Worm (Caenorhabditis elegans) whole organism, mixed stage, embryonic: ENCODE measurements around the gene srt-53.

ENCODE experiments used
- M03D4.4 ChIP-seq: sonication (generic microtip); optimal IDR thresholded peaks from 2 replicates; lab custom pipeline; 2017; ENCODE audit warnings: mild to moderate bottlenecking, missing genetic modification characterization, missing compliant biosample characterization
- bed-3 ChIP-seq: fragments of 200-800 bp; sonication (Bioruptor generic); optimal IDR thresholded peaks from 3 replicates; lab custom pipeline; 2018; ENCODE audit warnings: mild to moderate bottlenecking, missing genetic modification characterization, moderate library complexity, missing compliant biosample characterization
- blmp-1 ChIP-seq: fragments of 150-350 bp; optimal IDR thresholded peaks from 2 replicates; lab custom pipeline; 2014; ENCODE audit warnings: missing biosample characterization, missing genetic modification characterization
- ceh-39 ChIP-seq: fragments of 150-350 bp; optimal IDR thresholded peaks from 2 replicates; lab custom pipeline; 2014; ENCODE audit warnings: missing biosample characterization, missing genetic modification characterization
- ceh-43 ChIP-seq: fragments of 200-800 bp; sonication (Bioruptor generic); optimal IDR thresholded peaks from 2 replicates; lab custom pipeline; 2018; ENCODE audit warnings: mild to moderate bottlenecking, missing genetic modification characterization, moderate library complexity, missing compliant biosample characterization
- ces-1 ChIP-seq: fragments of 150-350 bp; optimal IDR thresholded peaks from 2 replicates; lab custom pipeline; 2014; ENCODE audit warnings: missing biosample characterization, missing genetic modification reagents, missing genetic modification characterization
- elt-1 ChIP-seq: sonication (generic microtip); optimal IDR thresholded peaks from 2 replicates; lab custom pipeline; 2017; ENCODE audit warnings: missing genetic modification characterization, mild to moderate bottlenecking, missing compliant biosample characterization, antibody characterized with exemption, moderate library complexity, borderline replicate concordance; ENCODE audit not compliant: insufficient read depth
- flh-1 ChIP-seq: fragments of 200-800 bp; sonication (Bioruptor generic); optimal IDR thresholded peaks from 2 replicates; lab custom pipeline; 2018; ENCODE audit warnings: mild to moderate bottlenecking, missing genetic modification characterization, moderate library complexity, missing compliant biosample characterization
- ham-2 ChIP-seq: fragments of 200-800 bp; sonication (Bioruptor generic); optimal IDR thresholded peaks from 2 replicates; lab custom pipeline; 2018; ENCODE audit warnings: mild to moderate bottlenecking, missing genetic modification characterization, missing compliant biosample characterization
- hlh-1 ChIP-seq: fragments of 150-350 bp; optimal IDR thresholded peaks from 2 replicates; lab custom pipeline; 2014; ENCODE audit warnings: missing biosample characterization, missing genetic modification reagents, missing genetic modification characterization
- lin-13 ChIP-seq: fragments of 150-350 bp; optimal IDR thresholded peaks from 2 replicates; lab custom pipeline; 2014; ENCODE audit warnings: missing biosample characterization, missing genetic modification characterization
- lin-32 ChIP-seq: fragments of 200-800 bp; sonication (Bioruptor generic); optimal IDR thresholded peaks from 2 replicates; lab custom pipeline; 2018; ENCODE audit warnings: mild to moderate bottlenecking, missing genetic modification characterization, missing compliant biosample characterization
- mab-5 ChIP-seq: fragments of 150-350 bp; optimal IDR thresholded peaks from 2 replicates; lab custom pipeline; 2014; ENCODE audit warnings: missing biosample characterization, missing genetic modification characterization
- mep-1 ChIP-seq: fragments of 150-350 bp; optimal IDR thresholded peaks from 2 replicates; lab custom pipeline; 2017; ENCODE audit warnings: missing biosample characterization, missing genetic modification reagents, missing genetic modification characterization, inconsistent platforms
- mls-2 ChIP-seq: sonication (generic microtip); optimal IDR thresholded peaks from 2 replicates; lab custom pipeline; 2016; ENCODE audit warnings: mild to moderate bottlenecking, missing genetic modification characterization, moderate library complexity, missing compliant biosample characterization
- nhr-2 ChIP-seq: fragments of 150-350 bp; optimal IDR thresholded peaks from 2 replicates; lab custom pipeline; 2014; ENCODE audit warnings: missing biosample characterization, missing genetic modification characterization
- nhr-237 ChIP-seq: fragments of 150-350 bp; optimal IDR thresholded peaks from 2 replicates; lab custom pipeline; 2014; ENCODE audit warnings: missing biosample characterization, missing genetic modification characterization
- nhr-76 ChIP-seq: sonication (generic microtip); optimal IDR thresholded peaks from 2 replicates; lab custom pipeline; 2017; ENCODE audit warnings: missing biosample characterization, missing genetic modification characterization
- pha-4 ChIP-seq: fragments of 150-350 bp; optimal IDR thresholded peaks from 2 replicates; lab custom pipeline; 2018; ENCODE audit warnings: missing biosample characterization, missing genetic modification reagents, missing genetic modification characterization
- sem-2 ChIP-seq: fragments of 200-800 bp; sonication (Bioruptor generic); optimal IDR thresholded peaks from 2 replicates; lab custom pipeline; 2018; ENCODE audit warnings: mild to moderate bottlenecking, missing genetic modification characterization, missing compliant biosample characterization
- sptf-1 ChIP-seq: sonication (generic microtip); optimal IDR thresholded peaks from 2 replicates; lab custom pipeline; 2017; ENCODE audit warnings: mild to moderate bottlenecking, missing genetic modification characterization, moderate library complexity, missing compliant biosample characterization
- tbx-8 ChIP-seq: fragments of 200-800 bp; sonication (Bioruptor generic); optimal IDR thresholded peaks from 2 replicates; lab custom pipeline; 2018; ENCODE audit warnings: mild to moderate bottlenecking, missing genetic modification characterization, moderate library complexity, missing compliant biosample characterization
- unc-120 ChIP-seq: sonication (generic microtip); optimal IDR thresholded peaks from 2 replicates; lab custom pipeline; 2017; ENCODE audit warnings: missing genetic modification characterization, missing compliant biosample characterization; ENCODE audit not compliant: poor library complexity, severe bottlenecking
- unc-39 ChIP-seq: fragments of 150-350 bp; optimal IDR thresholded peaks from 2 replicates; lab custom pipeline; 2014; ENCODE audit warnings: missing biosample characterization, missing genetic modification characterization
- unc-62 ChIP-seq: fragments of 150-350 bp; optimal IDR thresholded peaks from 2 replicates; lab custom pipeline; 2014; ENCODE audit warnings: missing biosample characterization, missing genetic modification reagents, missing genetic modification characterization
- zip-8 ChIP-seq: fragments of 150-350 bp; optimal IDR thresholded peaks from 2 replicates; lab custom pipeline; 2014; ENCODE audit warnings: missing biosample characterization, missing genetic modification characterization
- ztf-11 ChIP-seq: fragments of 150-350 bp; optimal IDR thresholded peaks from 2 replicates; lab custom pipeline; 2014; ENCODE audit warnings: missing biosample characterization, missing genetic modification characterization

Gene srt-53

DNA sequence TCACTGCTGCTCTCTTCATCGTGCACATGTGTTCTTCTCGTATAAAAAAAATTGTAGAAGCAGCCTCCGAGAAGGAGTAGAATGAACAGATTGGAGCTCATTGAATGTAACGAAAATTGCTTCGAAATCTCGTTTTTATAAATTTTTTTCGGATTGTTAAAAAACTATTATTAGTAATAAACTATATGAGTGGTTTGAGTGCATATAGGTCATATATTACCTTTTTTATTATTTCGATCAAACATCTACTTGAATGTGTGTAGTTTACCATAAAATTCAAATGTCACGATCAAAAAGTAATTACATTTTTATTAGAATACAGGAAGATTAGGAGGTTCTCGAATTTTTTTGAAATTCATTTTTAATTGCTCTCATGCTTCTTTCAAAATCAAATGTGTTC lies 12.7 kb upstream of the srt-53 start, which contains the start of gene clec-216:
clec-216 (minus strand) TSS at position 101 of the 400 bp plus-strand sequence.
- TF ChIP-seq tbx-8 (GFP tag; lab: Kevin White, UChicago) (no peak), mab-5 (tag; lab: Kevin White, UChicago) (no peak), unc-62 (GFP tag; lab: Kevin White, UChicago) (no peak), unc-120 (tag; lab: Kevin White, UChicago) (no peak), ceh-39 (no peak), sem-2 (no peak), unc-39 (tag; lab: Kevin White, UChicago) (no peak), M03D4.4 (tag; lab: Kevin White, UChicago) (no peak), ces-1 (no peak)

DNA sequence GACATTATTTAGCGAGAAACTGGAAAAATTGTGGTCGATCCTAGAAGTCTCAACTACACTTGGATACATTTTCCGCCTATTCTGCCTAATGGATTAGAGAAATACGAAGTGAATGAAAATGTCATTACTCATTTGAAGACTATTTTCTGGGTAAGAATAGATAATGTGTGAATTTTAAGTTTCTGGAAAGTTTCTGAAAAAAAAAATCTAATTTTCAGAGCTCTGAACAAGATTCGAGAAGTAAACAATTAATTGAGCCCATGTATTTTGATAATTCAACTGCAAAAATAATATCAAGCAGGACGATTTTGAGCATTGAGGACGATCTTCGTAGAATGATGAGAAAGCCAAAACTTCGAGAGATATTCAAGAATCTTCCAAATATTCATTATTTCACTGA lies 6.0 kb upstream of the srt-53 start:
- TF ChIP-seq sem-2 (no peak), flh-1 (GFP tag; lab: Kevin White, UChicago) (no peak)

ce11 chrV:7943568-7943967 lies 3.4 kb upstream of the srt-53 start, which contains the start of gene Y97E10B.1:
Gene Y97E10B.1, plus strand, starts transcription at chrV:7943868.
- no peak for TF ChIP-seq zip-8 (tag; lab: Kevin White, UChicago)
- no peak for TF ChIP-seq ces-1
- TF ChIP-seq ceh-43 (GFP tag; lab: Kevin White, UChicago): no peak
- no peak for TF ChIP-seq nhr-2 (tag; lab: Kevin White, UChicago)
- TF ChIP-seq nhr-237 (tag; lab: Kevin White, UChicago): no peak
- TF ChIP-seq blmp-1: no peak
- no peak for TF ChIP-seq hlh-1 (tag; lab: Kevin White, UChicago)
- no peak for TF ChIP-seq lin-13 (tag; lab: Kevin White, UChicago)
- no peak for TF ChIP-seq sptf-1 (tag; lab: Kevin White, UChicago)
- no peak for TF ChIP-seq unc-62 (GFP tag; lab: Kevin White, UChicago)
- no peak for TF ChIP-seq ham-2 (GFP tag; lab: Kevin White, UChicago)

DNA sequence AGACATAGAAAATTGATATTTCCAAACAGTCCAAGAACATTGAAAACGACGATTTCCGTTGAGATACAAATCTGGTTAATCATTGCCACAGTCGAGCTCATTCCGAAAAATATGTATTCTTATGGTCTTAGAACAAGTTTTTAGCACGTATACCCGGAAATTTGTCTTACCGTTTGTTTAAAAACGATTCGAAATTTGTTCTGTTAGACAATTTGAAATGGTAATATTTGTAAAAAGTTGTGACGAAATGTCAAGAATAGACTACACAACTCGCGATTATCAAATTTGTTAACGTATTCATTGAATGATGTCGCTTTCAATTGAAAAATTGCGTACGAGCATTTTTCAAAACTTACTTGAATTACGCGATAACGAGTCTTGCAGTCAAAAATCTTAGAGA lies 3.0 kb downstream of the srt-53 start, which contains the start of gene srsx-3:
srsx-3 (minus strand) TSS at position 101 of the 400 bp plus-strand sequence.
- TF ChIP-seq ces-1 (no peak), elt-1 (no peak), lin-13 (tag; lab: Kevin White, UChicago) (no peak), hlh-1 (tag; lab: Kevin White, UChicago) (no peak), mab-5 (tag; lab: Kevin White, UChicago) (no peak), pha-4 (tag; lab: Kevin White, UChicago) (no peak), M03D4.4 (tag; lab: Kevin White, UChicago) (no peak), ham-2 (GFP tag; lab: Kevin White, UChicago) (no peak), blmp-1 (no peak), unc-39 (tag; lab: Kevin White, UChicago) (no peak), unc-120 (tag; lab: Kevin White, UChicago) (no peak), mls-2 (tag; lab: Kevin White, UChicago) (no peak)

- TF ChIP-seq hlh-1 (tag; lab: Kevin White, UChicago): no peak
- no peak for TF ChIP-seq tbx-8 (GFP tag; lab: Kevin White, UChicago)
- no peak for TF ChIP-seq lin-13 (tag; lab: Kevin White, UChicago)
- TF ChIP-seq mep-1 (tag; lab: Kevin White, UChicago): no peak
- no peak for TF ChIP-seq bed-3 (GFP tag; lab: Kevin White, UChicago)
- TF ChIP-seq zip-8 (tag; lab: Kevin White, UChicago): no peak
Measured at ce11 chrV:7932998-7933397, 7.2 kb downstream of the srt-53 start, which contains the start of gene ncx-10. Gene ncx-10, minus strand, starts transcription at chrV:7933098.

DNA sequence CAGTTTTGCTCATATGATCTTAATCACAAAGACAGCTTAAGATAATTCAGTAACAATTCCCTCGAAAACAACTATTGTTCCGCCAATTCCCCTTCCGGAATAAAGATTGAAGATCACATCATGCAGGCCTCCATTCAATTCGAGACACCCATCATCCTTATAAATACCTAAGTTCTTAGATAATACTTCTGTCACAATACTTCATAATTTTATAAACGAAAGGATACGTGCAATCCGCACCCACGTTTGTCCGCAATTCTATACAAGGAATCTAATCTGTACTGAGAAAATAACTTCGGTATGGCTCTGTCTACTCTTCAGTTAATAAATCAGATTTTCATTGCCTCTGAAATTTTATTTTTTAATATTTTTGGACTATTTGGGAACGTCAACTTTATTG lies 11.5 kb downstream of the srt-53 start, which contains the start of gene srsx-5:
srsx-5 (plus strand) TSS at position 301 of the 400 bp plus-strand sequence.
- TF ChIP-seq nhr-2 (tag; lab: Kevin White, UChicago): no peak
- no peak for TF ChIP-seq sptf-1 (tag; lab: Kevin White, UChicago)
- no peak for TF ChIP-seq elt-1
- no peak for TF ChIP-seq lin-32 (GFP tag; lab: Kevin White, UChicago)
- TF ChIP-seq M03D4.4 (tag; lab: Kevin White, UChicago): no peak
- no peak for TF ChIP-seq nhr-76 (tag; lab: Kevin White, UChicago)
- no peak for TF ChIP-seq lin-13 (tag; lab: Kevin White, UChicago)
- TF ChIP-seq unc-39 (tag; lab: Kevin White, UChicago): no peak
- no peak for TF ChIP-seq tbx-8 (GFP tag; lab: Kevin White, UChicago)
- no peak for TF ChIP-seq ceh-39
- TF ChIP-seq ceh-43 (GFP tag; lab: Kevin White, UChicago): no peak
- TF ChIP-seq mep-1 (tag; lab: Kevin White, UChicago): no peak
- TF ChIP-seq ham-2 (GFP tag; lab: Kevin White, UChicago): no peak
- no peak for TF ChIP-seq ztf-11 (tag; lab: Kevin White, UChicago)
- no peak for TF ChIP-seq unc-62 (GFP tag; lab: Kevin White, UChicago)
- TF ChIP-seq, all 35 proteins: peak for 0
